Fruit fly (Drosophila melanogaster) S2 (cell line): Measurements from ENCODE around the gene pinta.

Source experiments
- CG8478 ChIP-seq: fragments of >200 bp; optimal IDR thresholded peaks from 2 replicates; lab custom pipeline; 2018
- CTCF ChIP-seq, 2 experiments: fragments of >200 bp; optimal IDR thresholded peaks; 2 replicates each; lab custom pipeline; 2018

DNA sequence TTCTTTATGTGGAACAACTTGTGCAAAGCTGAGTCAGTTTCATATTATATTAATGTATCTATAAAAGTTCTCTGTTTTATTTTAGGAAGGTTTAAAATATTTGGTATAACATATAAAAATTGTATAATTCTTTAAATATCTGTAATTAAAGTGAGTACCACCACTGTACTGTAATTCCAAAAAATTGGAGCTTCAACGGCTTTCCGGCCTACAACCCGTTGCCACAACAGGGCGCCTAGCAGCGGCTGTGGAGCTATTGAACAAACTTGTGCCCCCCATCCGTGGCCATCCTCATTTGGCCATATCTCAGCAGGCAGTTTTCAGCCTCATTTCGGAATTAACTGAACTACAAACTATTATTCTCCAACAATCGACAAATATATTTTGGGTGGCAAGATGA lies 19.1 kb downstream of the pinta start, which contains the start of gene CG13855:
- TF ChIP-seq CTCF (optimal IDR thresholded peaks at IDR 0.05; lab: Kevin White, UChicago) (no peak), CG8478 (lab: Kevin White, UChicago) (no peak)
